Fruit fly (Drosophila melanogaster): Measurements from ENCODE around the gene CG17991.

dm6 chr3R:27244742-27245400 is 3.8 kb downstream of the CG17991 start, which contains the start of gene CG18766:
- TF ChIP-seq Pif1A (GFP tag; optimal IDR thresholded peaks at IDR 0.05) (no peak), Pif1B (GFP tag; optimal IDR thresholded peaks at IDR 0.05) (peak; percentile 41), CG15710 (tag; optimal IDR thresholded peaks at IDR 0.05) (no peak)

Measured in whole organism, pupa.